Worm (Caenorhabditis elegans) whole organism, L1 larva: ENCODE results near the gene R05D8.7.

Source experiments
- Y116A8C.19 ChIP-seq: sonication (generic microtip); optimal IDR thresholded peaks from 2 replicates; lab custom pipeline; 2016; ENCODE audit warnings: missing compliant biosample characterization, missing genetic modification characterization, borderline replicate concordance
- alr-1 ChIP-seq: fragments of 200-800 bp; sonication (Bioruptor generic); optimal IDR thresholded peaks from 2 replicates; lab custom pipeline; 2018; ENCODE audit warnings: borderline replicate concordance, mild to moderate bottlenecking, missing genetic modification characterization, missing compliant biosample characterization
- aly-2 ChIP-seq: fragments of 150-350 bp; optimal IDR thresholded peaks from 2 replicates; lab custom pipeline; 2014; ENCODE audit warnings: missing biosample characterization, missing genetic modification characterization
- ama-1 ChIP-seq: fragments of 150-350 bp; optimal IDR thresholded peaks from 2 replicates; lab custom pipeline; 2014
- ceh-8 ChIP-seq: fragments of 200-800 bp; sonication (Bioruptor generic); optimal IDR thresholded peaks from 2 replicates; lab custom pipeline; 2018; ENCODE audit warnings: mild to moderate bottlenecking, missing genetic modification characterization, moderate library complexity, missing compliant biosample characterization
- ceh-82 ChIP-seq, 3 experiments: fragments of 150-350 bp in 1 of 3; sonication (generic microtip) in 2 of 3; optimal IDR thresholded peaks; 2 replicates each; lab custom pipeline; 2014 to 2017; ENCODE audit warnings: missing biosample characterization in 3 of 3, missing genetic modification characterization in 3 of 3
- dsc-1 ChIP-seq: sonication (generic microtip); optimal IDR thresholded peaks from 2 replicates; lab custom pipeline; 2016; ENCODE audit warnings: mild to moderate bottlenecking, missing genetic modification characterization, missing compliant biosample characterization
- efl-3 ChIP-seq: fragments of 200-800 bp; sonication (Bioruptor generic); optimal IDR thresholded peaks from 2 replicates; lab custom pipeline; 2018; ENCODE audit warnings: mild to moderate bottlenecking, missing genetic modification characterization, missing compliant biosample characterization
- elt-2 ChIP-seq: sonication (generic microtip); optimal IDR thresholded peaks from 2 replicates; lab custom pipeline; 2016; ENCODE audit warnings: missing genetic modification characterization, mild to moderate bottlenecking, inconsistent platforms, missing compliant biosample characterization, missing genetic modification reagents
- hlh-17 ChIP-seq: fragments of 200-800 bp; sonication (Bioruptor generic); optimal IDR thresholded peaks from 2 replicates; lab custom pipeline; 2018; ENCODE audit warnings: missing genetic modification characterization, mild to moderate bottlenecking, missing compliant biosample characterization, moderate library complexity, borderline replicate concordance
- hlh-4 ChIP-seq: sonication (generic microtip); optimal IDR thresholded peaks from 2 replicates; lab custom pipeline; 2016; ENCODE audit warnings: mild to moderate bottlenecking, missing genetic modification characterization, missing compliant biosample characterization
- hpl-2 ChIP-seq: fragments of 150-350 bp; optimal IDR thresholded peaks from 2 replicates; lab custom pipeline; 2014; ENCODE audit warnings: missing biosample characterization, missing genetic modification reagents, missing genetic modification characterization
- irx-1 ChIP-seq: sonication (generic microtip); optimal IDR thresholded peaks from 2 replicates; lab custom pipeline; 2016; ENCODE audit warnings: missing genetic modification characterization, missing compliant biosample characterization
- jun-1 ChIP-seq: fragments of 150-350 bp; optimal IDR thresholded peaks from 2 replicates; lab custom pipeline; 2014; ENCODE audit warnings: missing biosample characterization, missing genetic modification reagents, missing genetic modification characterization
- mab-9 ChIP-seq: fragments of 200-800 bp; sonication (Bioruptor generic); IDR thresholded peaks from 2 replicates; pipeline ENCODE4 v1.3.6; 2022; ENCODE audit warnings: missing genetic modification reagents, missing genetic modification characterization, missing compliant biosample characterization
- mep-1 ChIP-seq: fragments of 150-350 bp; optimal IDR thresholded peaks from 2 replicates; lab custom pipeline; 2014; ENCODE audit warnings: missing biosample characterization, missing genetic modification characterization
- nhr-20 ChIP-seq: sonication (generic microtip); optimal IDR thresholded peaks from 2 replicates; lab custom pipeline; 2016; ENCODE audit warnings: mild to moderate bottlenecking, missing genetic modification characterization, missing compliant biosample characterization
- nhr-237 ChIP-seq: fragments of 150-350 bp; optimal IDR thresholded peaks from 2 replicates; lab custom pipeline; 2014; ENCODE audit warnings: missing biosample characterization, missing genetic modification characterization
- nhr-28 ChIP-seq: fragments of 150-350 bp; optimal IDR thresholded peaks from 2 replicates; lab custom pipeline; 2014; ENCODE audit warnings: missing biosample characterization, missing genetic modification characterization
- nhr-47 ChIP-seq: sonication (generic microtip); optimal IDR thresholded peaks from 2 replicates; lab custom pipeline; 2016; ENCODE audit warnings: mild to moderate bottlenecking, missing genetic modification characterization, moderate library complexity, missing compliant biosample characterization
- nhr-71 ChIP-seq: sonication (generic microtip); optimal IDR thresholded peaks from 2 replicates; lab custom pipeline; 2016; ENCODE audit warnings: mild to moderate bottlenecking, missing genetic modification characterization, moderate library complexity, missing compliant biosample characterization
- nhr-76 ChIP-seq: sonication (generic microtip); optimal IDR thresholded peaks from 2 replicates; lab custom pipeline; 2017; ENCODE audit warnings: missing biosample characterization, missing genetic modification characterization
- pax-3 ChIP-seq: fragments of 200-800 bp; sonication (Bioruptor generic); optimal IDR thresholded peaks from 2 replicates; lab custom pipeline; 2018; ENCODE audit warnings: mild to moderate bottlenecking, missing genetic modification characterization, moderate library complexity, missing compliant biosample characterization
- pqm-1 ChIP-seq: sonication (generic microtip); optimal IDR thresholded peaks from 3 replicates; lab custom pipeline; 2017; ENCODE audit warnings: missing biosample characterization, missing genetic modification characterization
- snpc-4 ChIP-seq: fragments of 150-350 bp; optimal IDR thresholded peaks from 2 replicates; lab custom pipeline; 2014; ENCODE audit warnings: missing biosample characterization, missing genetic modification characterization
- sup-37 ChIP-seq: fragments of 200-800 bp; sonication (Bioruptor generic); optimal IDR thresholded peaks from 2 replicates; lab custom pipeline; 2018; ENCODE audit warnings: mild to moderate bottlenecking, missing genetic modification characterization, missing compliant biosample characterization
- swsn-7 ChIP-seq: sonication (generic microtip); optimal IDR thresholded peaks from 2 replicates; lab custom pipeline; 2016; ENCODE audit warnings: missing genetic modification characterization, missing compliant biosample characterization
- tbx-2 ChIP-seq: sonication (generic microtip); optimal IDR thresholded peaks from 2 replicates; lab custom pipeline; 2016; ENCODE audit warnings: missing genetic modification characterization, missing compliant biosample characterization
- tlp-1 ChIP-seq: fragments of 150-350 bp; optimal IDR thresholded peaks from 2 replicates; lab custom pipeline; 2014; ENCODE audit warnings: missing biosample characterization, missing genetic modification characterization
- unc-62 ChIP-seq: fragments of 150-350 bp; optimal IDR thresholded peaks from 2 replicates; lab custom pipeline; 2014; ENCODE audit warnings: missing biosample characterization, missing genetic modification reagents, missing genetic modification characterization
- zag-1 ChIP-seq: fragments of 150-350 bp; optimal IDR thresholded peaks from 2 replicates; lab custom pipeline; 2014; ENCODE audit warnings: missing biosample characterization, missing genetic modification characterization
- ztf-4 ChIP-seq: fragments of 150-350 bp; optimal IDR thresholded peaks from 2 replicates; lab custom pipeline; 2014; ENCODE audit warnings: missing biosample characterization, missing genetic modification characterization

Gene R05D8.7

ce11 chrV:2720763-2721162 is 42.2 kb downstream of the R05D8.7 start, which contains the start of gene srt-27:
Gene srt-27 (minus strand): TSS chrV:2720863.
- no peak for TF ChIP-seq snpc-4 (tag; lab: Kevin White, UChicago)
- TF ChIP-seq nhr-237 (tag; lab: Kevin White, UChicago) = no peak
- no peak for TF ChIP-seq aly-2 (tag; lab: Kevin White, UChicago)
- no peak for TF ChIP-seq ama-1 (lab: Kevin White, UChicago)
- TF ChIP-seq jun-1 (tag; lab: Kevin White, UChicago) = no peak
- no peak for TF ChIP-seq nhr-28 (tag; lab: Kevin White, UChicago)

ce11 chrV:2718688-2719185 is 44.3 kb downstream of the R05D8.7 start, which contains the start of gene srt-29:
Gene srt-29 (minus strand): TSS chrV:2719135.
- TF ChIP-seq ztf-4 (tag; lab: Kevin White, UChicago) = no peak
- TF ChIP-seq mep-1 (tag; lab: Kevin White, UChicago) = no peak
- no peak for TF ChIP-seq ceh-82 (tag; optimal IDR thresholded peaks at IDR 0.05; lab: Kevin White, UChicago)
- TF ChIP-seq hlh-4 (tag; lab: Kevin White, UChicago) = no peak
- no peak for TF ChIP-seq hpl-2 (GFP tag; lab: Kevin White, UChicago)
- TF ChIP-seq tbx-2 = no peak
- no peak for TF ChIP-seq sup-37 (GFP tag; lab: Kevin White, UChicago)
- no peak for TF ChIP-seq Y116A8C.19
- no peak for TF ChIP-seq swsn-7

- TF ChIP-seq nhr-76 (tag; lab: Kevin White, UChicago) (no peak), ztf-4 (tag; lab: Kevin White, UChicago) (no peak), zag-1 (no peak), ceh-8 (GFP tag; lab: Kevin White, UChicago) (no peak), alr-1 (tag; lab: Kevin White, UChicago) (no peak), nhr-20 (tag; lab: Kevin White, UChicago) (no peak), hpl-2 (GFP tag; lab: Kevin White, UChicago) (no peak), nhr-47 (no peak), pax-3 (tag; lab: Kevin White, UChicago) (no peak), elt-2 (tag; lab: Kevin White, UChicago) (no peak), mab-9 (GFP tag; lab: Robert Waterston, UW) (no peak), efl-3 (GFP tag; lab: Kevin White, UChicago) (no peak), hlh-17 (GFP tag; lab: Kevin White, UChicago) (no peak), tlp-1 (tag; lab: Kevin White, UChicago) (no peak), dsc-1 (tag; lab: Kevin White, UChicago) (no peak), pqm-1 (tag; lab: Kevin White, UChicago) (no peak)
These were observed 46.1 kb downstream of the R05D8.7 start for ce11 chrV:2716933-2717332.

ce11 chrV:2713532-2713931 is 49.5 kb downstream of the R05D8.7 start, which contains the start of gene srt-28:
Gene srt-28 (minus strand): TSS chrV:2713632.
- TF ChIP-seq nhr-71 (no peak), unc-62 (GFP tag; lab: Kevin White, UChicago) (no peak), pax-3 (tag; lab: Kevin White, UChicago) (peak; percentile 18), irx-1 (tag; lab: Kevin White, UChicago) (no peak)
